Worm (Caenorhabditis elegans): ENCODE measurements around the gene nipa-1.
A peak's percentile ranks its signal among the peaks of the same experiment; 100 is the strongest.

The nipa-1 gene

ce11 chrIII:3140227-3140626, 13.3 kb upstream of the nipa-1 start:
- TF ChIP-seq lin-13 (tag; optimal IDR thresholded peaks at IDR 0.05) (no peak), lsy-2 (tag; optimal IDR thresholded peaks at IDR 0.05) (peak; percentile 62)

ce11 chrIII:3139144-3139543, 12.2 kb upstream of the nipa-1 start, which contains the start of gene mec-12:
Gene mec-12, minus strand, starts transcription at chrIII:3139234.
- no peak for TF ChIP-seq ceh-39 (tag; optimal IDR thresholded peaks at IDR 0.05)
- peak; percentile 61 for TF ChIP-seq ces-1 (GFP tag; optimal IDR thresholded peaks at IDR 0.05)

ce11 chrIII:3138087-3138486, 11.2 kb upstream of the nipa-1 start:
- TF ChIP-seq unc-62 (GFP tag; optimal IDR thresholded peaks at IDR 0.05) = no peak
- TF ChIP-seq mls-2 (tag; optimal IDR thresholded peaks at IDR 0.05) = no peak
- TF ChIP-seq ces-1 (GFP tag; optimal IDR thresholded peaks at IDR 0.05) = peak; percentile 51

- no peak for TF ChIP-seq unc-62 (GFP tag; optimal IDR thresholded peaks at IDR 0.05)
- no peak for TF ChIP-seq nhr-76 (tag; optimal IDR thresholded peaks at IDR 0.05)
- no peak for TF ChIP-seq ztf-11 (tag; optimal IDR thresholded peaks at IDR 0.05)
- no peak for TF ChIP-seq unc-120 (tag; optimal IDR thresholded peaks at IDR 0.05; ENCODE audit: poor library complexity, severe bottlenecking)
- peak; percentile 98 for TF ChIP-seq ces-1 (GFP tag; optimal IDR thresholded peaks at IDR 0.05)
- no peak for TF ChIP-seq nhr-237 (tag; optimal IDR thresholded peaks at IDR 0.05)
- no peak for TF ChIP-seq bed-3 (GFP tag; optimal IDR thresholded peaks at IDR 0.05)
- no peak for TF ChIP-seq mep-1 (tag; optimal IDR thresholded peaks at IDR 0.05)
- TF ChIP-seq elt-3 (tag; optimal IDR thresholded peaks at IDR 0.05) = no peak
These were observed 9.5 kb upstream of the nipa-1 start for ce11 chrIII:3136325-3137001.

ce11 chrIII:3129036-3129435, 2.1 kb upstream of the nipa-1 start, which contains the start of gene Y53G8B.1:
Gene Y53G8B.1, plus strand, starts transcription at chrIII:3129277.
- TF ChIP-seq unc-120 (tag; optimal IDR thresholded peaks at IDR 0.05; ENCODE audit: poor library complexity, severe bottlenecking) = no peak
- no peak for TF ChIP-seq mep-1 (tag; optimal IDR thresholded peaks at IDR 0.05)
- TF ChIP-seq lin-32 (GFP tag; optimal IDR thresholded peaks at IDR 0.05) = no peak
- no peak for TF ChIP-seq lin-13 (tag; optimal IDR thresholded peaks at IDR 0.05)
- TF ChIP-seq M03D4.4 (tag; optimal IDR thresholded peaks at IDR 0.05) = no peak
- TF ChIP-seq ceh-43 (GFP tag; optimal IDR thresholded peaks at IDR 0.05) = no peak
- no peak for TF ChIP-seq snpc-4 (tag; optimal IDR thresholded peaks at IDR 0.05)
- TF ChIP-seq ces-1 (GFP tag; optimal IDR thresholded peaks at IDR 0.05) = no peak
- TF ChIP-seq tbx-8 (GFP tag; optimal IDR thresholded peaks at IDR 0.05) = no peak
- no peak for TF ChIP-seq ztf-11 (tag; optimal IDR thresholded peaks at IDR 0.05)
- TF ChIP-seq sem-2 (GFP tag; optimal IDR thresholded peaks at IDR 0.05) = no peak
- no peak for TF ChIP-seq drap-1 (GFP tag; optimal IDR thresholded peaks at IDR 0.05)
- no peak for TF ChIP-seq elt-3 (tag; optimal IDR thresholded peaks at IDR 0.05)
- TF ChIP-seq nhr-237 (tag; optimal IDR thresholded peaks at IDR 0.05) = no peak
- TF ChIP-seq elt-1 (tag; optimal IDR thresholded peaks at IDR 0.05; ENCODE audit: borderline replicate concordance, insufficient read depth) = no peak
- no peak for TF ChIP-seq flh-1 (GFP tag; optimal IDR thresholded peaks at IDR 0.05)
- TF ChIP-seq nhr-28 (tag; optimal IDR thresholded peaks at IDR 0.05) = no peak
- no peak for TF ChIP-seq blmp-1 (tag; optimal IDR thresholded peaks at IDR 0.05)
- no peak for TF ChIP-seq nhr-12 (tag; optimal IDR thresholded peaks at IDR 0.05)
- no peak for TF ChIP-seq ceh-39 (tag; optimal IDR thresholded peaks at IDR 0.05)

ce11 chrIII:3127613-3128012, 689 bp upstream of the nipa-1 start:
- TF ChIP-seq unc-62 (GFP tag; optimal IDR thresholded peaks at IDR 0.05) (no peak), ceh-39 (tag; optimal IDR thresholded peaks at IDR 0.05) (peak; percentile 32), mep-1 (tag; optimal IDR thresholded peaks at IDR 0.05) (peak; percentile 33), lin-13 (tag; optimal IDR thresholded peaks at IDR 0.05) (no peak), nhr-28 (tag; optimal IDR thresholded peaks at IDR 0.05) (no peak), ceh-83 (GFP tag; optimal IDR thresholded peaks at IDR 0.05) (no peak), sptf-1 (tag; optimal IDR thresholded peaks at IDR 0.05) (no peak), flh-1 (GFP tag; optimal IDR thresholded peaks at IDR 0.05) (no peak), ztf-11 (tag; optimal IDR thresholded peaks at IDR 0.05) (no peak), hlh-1 (tag; optimal IDR thresholded peaks at IDR 0.05) (no peak), sem-2 (GFP tag; optimal IDR thresholded peaks at IDR 0.05) (no peak)
